Worm (Caenorhabditis elegans) whole organism, young adult: Measurements from ENCODE around the gene fbxa-224.

Experiments
- F37B4.10 ChIP-seq: fragments of 200-800 bp; sonication (Bioruptor generic); IDR thresholded peaks from 2 replicates; pipeline ENCODE4 v1.3.6; 2022; ENCODE audit warnings: missing genetic modification characterization, missing compliant biosample characterization
- Y95B8A.8 ChIP-seq: fragments of 200-800 bp; sonication (Bioruptor generic); IDR thresholded peaks from 2 replicates; pipeline ENCODE4 v1.3.6; 2022; ENCODE audit warnings: missing genetic modification reagents, missing genetic modification characterization, missing compliant biosample characterization
- bed-1 ChIP-seq: fragments of 200-800 bp; sonication (Bioruptor generic); IDR thresholded peaks from 2 replicates; pipeline ENCODE4 v1.3.6; 2022; ENCODE audit warnings: missing genetic modification reagents, missing genetic modification characterization, missing compliant biosample characterization
- hlh-26 ChIP-seq: fragments of 200-800 bp; sonication (Bioruptor generic); conservative IDR thresholded peaks from 2 replicates; pipeline ENCODE4 v1.3.6; 2022; ENCODE audit warnings: missing genetic modification reagents, missing genetic modification characterization, missing compliant biosample characterization
- lsl-1 ChIP-seq: fragments of 200-800 bp; sonication (Bioruptor generic); optimal IDR thresholded peaks from 2 replicates; lab custom pipeline; 2018; ENCODE audit warnings: mild to moderate bottlenecking, missing genetic modification characterization, moderate library complexity, missing compliant biosample characterization
- nfya-2 ChIP-seq: fragments of 200-800 bp; sonication (Bioruptor generic); IDR thresholded peaks from 2 replicates; pipeline ENCODE4 v1.3.6; 2022; ENCODE audit warnings: missing genetic modification reagents, missing genetic modification characterization, missing compliant biosample characterization
- nhr-27 ChIP-seq: fragments of 200-800 bp; sonication (Bioruptor generic); optimal IDR thresholded peaks from 2 replicates; lab custom pipeline; 2018; ENCODE audit warnings: mild to moderate bottlenecking, missing genetic modification characterization, moderate library complexity, missing compliant biosample characterization
- pha-4 ChIP-seq: fragments of 150-350 bp; sonication (generic microtip); optimal IDR thresholded peaks from 2 replicates; lab custom pipeline; 2014; ENCODE audit warnings: missing biosample characterization, missing genetic modification reagents, missing genetic modification characterization
- snpc-4 ChIP-seq, 5 experiments: fragments of 150-350 bp in 1 of 5; sonication (generic microtip) in 4 of 5; optimal IDR thresholded peaks; 2 replicates each; lab custom pipeline; 2014 to 2018; ENCODE audit warnings: missing genetic modification characterization in 5 of 5, missing biosample characterization in 3 of 5, antibody characterized with exemption in 2 of 5, mild to moderate bottlenecking in 2 of 5, missing compliant biosample characterization in 2 of 5, missing genotype in 2 of 5, moderate library complexity in 2 of 5, missing genetic modification reagents in 1 of 5
- ztf-25 ChIP-seq: fragments of 200-800 bp; sonication (Bioruptor generic); IDR thresholded peaks from 2 replicates; pipeline ENCODE4 v1.3.6; 2022; ENCODE audit warnings: missing genetic modification reagents, missing genetic modification characterization, missing compliant biosample characterization

- TF ChIP-seq Y95B8A.8 (GFP tag; lab: Robert Waterston, UW) (no peak), hlh-26 (no peak), nfya-2 (GFP tag; lab: Robert Waterston, UW) (no peak), snpc-4 (GFP tag; optimal IDR thresholded peaks at IDR 0.05; lab: Kevin White, UChicago) (no peak), snpc-4 (tag; optimal IDR thresholded peaks at IDR 0.05; lab: Kevin White, UChicago) (no peak), ztf-25 (GFP tag; lab: Robert Waterston, UW) (no peak), pha-4 (no peak), bed-1 (GFP tag; lab: Robert Waterston, UW) (no peak), F37B4.10 (GFP tag; lab: Robert Waterston, UW) (no peak), lsl-1 (GFP tag; lab: Kevin White, UChicago) (no peak), nhr-27 (tag; lab: Kevin White, UChicago) (no peak)
These were observed 26.2 kb upstream of the fbxa-224 start, which contains the start of gene F35D2.2 for ce11 chrII:7574143-7574542.
